Worm (Caenorhabditis elegans) whole organism, late embryonic: Measurements from ENCODE around the gene ZK856.14.

Experiments
- F13H6.1 ChIP-seq: sonication (generic microtip); optimal IDR thresholded peaks from 2 replicates; lab custom pipeline; 2016; ENCODE audit warnings: missing genetic modification characterization, missing compliant biosample characterization
- ama-1 ChIP-seq: fragments of 150-350 bp; optimal IDR thresholded peaks from 2 replicates; lab custom pipeline; 2014
- ceh-30 ChIP-seq: fragments of 150-350 bp; optimal IDR thresholded peaks from 2 replicates; lab custom pipeline; 2014; ENCODE audit warnings: missing biosample characterization, missing genetic modification characterization
- fkh-6 ChIP-seq: sonication (generic microtip); optimal IDR thresholded peaks from 2 replicates; lab custom pipeline; 2016; ENCODE audit warnings: missing genetic modification characterization, missing compliant biosample characterization
- hlh-15 ChIP-seq: sonication (generic microtip); optimal IDR thresholded peaks from 2 replicates; lab custom pipeline; 2016; ENCODE audit warnings: missing genetic modification characterization, missing compliant biosample characterization
- lim-6 ChIP-seq: sonication (generic microtip); optimal IDR thresholded peaks from 2 replicates; lab custom pipeline; 2016; ENCODE audit warnings: missing genetic modification characterization, missing compliant biosample characterization
- nfya-1 ChIP-seq: sonication (generic microtip); optimal IDR thresholded peaks from 2 replicates; lab custom pipeline; 2017; ENCODE audit warnings: missing genetic modification characterization, mild to moderate bottlenecking, missing compliant biosample characterization, antibody characterized with exemption, moderate library complexity
- pha-4 ChIP-seq: fragments of 150-350 bp; optimal IDR thresholded peaks from 2 replicates; lab custom pipeline; 2018; ENCODE audit warnings: missing biosample characterization, missing genetic modification reagents, missing genetic modification characterization
- pros-1 ChIP-seq: fragments of 150-350 bp; optimal IDR thresholded peaks from 2 replicates; lab custom pipeline; 2014; ENCODE audit warnings: missing biosample characterization, missing genetic modification reagents, missing genetic modification characterization
- sdc-2 ChIP-seq: sonication (generic microtip); optimal IDR thresholded peaks from 2 replicates; lab custom pipeline; 2016; ENCODE audit warnings: missing genotype, missing genetic modification characterization, missing compliant biosample characterization
- tbx-2 ChIP-seq: sonication (generic microtip); optimal IDR thresholded peaks from 2 replicates; lab custom pipeline; 2016; ENCODE audit warnings: missing genetic modification characterization, missing compliant biosample characterization
- unc-3 ChIP-seq, 2 experiments: fragments of 200-800 bp in 1 of 2; sonication (Bioruptor generic) in 1 of 2; sonication (generic microtip) in 1 of 2; conservative IDR thresholded peaks in 1 of 2; optimal IDR thresholded peaks in 1 of 2; 2 replicates each; pipeline versions ENCODE4 v1.3.6 to Lab custom; 2016 to 2022; ENCODE audit warnings: missing compliant biosample characterization in 2 of 2, missing genetic modification characterization in 2 of 2, missing genetic modification reagents in 1 of 2

DNA sequence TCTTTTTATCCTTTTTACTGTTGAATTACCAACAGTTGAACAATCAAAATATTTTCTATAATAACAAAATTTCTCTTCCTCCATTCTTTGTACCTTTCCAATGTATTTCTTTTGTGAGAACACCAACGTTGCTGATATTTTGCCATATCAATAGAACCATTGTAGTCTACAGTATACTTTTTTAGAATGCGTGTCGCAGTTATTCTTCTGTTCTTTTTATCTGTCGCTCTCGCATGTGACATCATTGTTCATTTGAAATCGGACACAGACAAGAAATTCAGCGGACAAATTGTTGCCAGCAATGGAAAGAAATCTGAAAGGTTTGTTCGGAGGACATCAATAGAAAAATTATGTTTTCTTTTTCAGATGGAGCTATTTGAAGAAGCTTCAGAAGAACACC is 14.9 kb upstream of the ZK856.14 start, which contains the start of gene ZK856.7:
- TF ChIP-seq lim-6, result no peak
- no peak for TF ChIP-seq ceh-30 (tag; lab: Kevin White, UChicago)
- no peak for TF ChIP-seq pros-1 (tag; lab: Kevin White, UChicago)
- no peak for TF ChIP-seq F13H6.1 (tag; lab: Kevin White, UChicago)
- TF ChIP-seq pha-4 (tag; lab: Kevin White, UChicago), result no peak
- TF ChIP-seq fkh-6 (tag; lab: Kevin White, UChicago), result no peak
- no peak for TF ChIP-seq unc-3 (GFP tag; conservative IDR thresholded peaks at IDR 0.05; lab: Robert Waterston, UW)
- no peak for TF ChIP-seq unc-3 (tag; optimal IDR thresholded peaks at IDR 0.05; lab: Kevin White, UChicago)
- no peak for TF ChIP-seq sdc-2
- TF ChIP-seq ama-1, result no peak
- no peak for TF ChIP-seq hlh-15 (tag; lab: Kevin White, UChicago)
- no peak for TF ChIP-seq tbx-2 (tag; lab: Kevin White, UChicago)
- TF ChIP-seq nfya-1 (tag; lab: Kevin White, UChicago), result no peak
